Worm (Caenorhabditis elegans) whole organism, young adult: ENCODE results near the gene srg-38.

Experiments used
- B0035.1 ChIP-seq: sonication (generic microtip); optimal IDR thresholded peaks from 2 replicates; lab custom pipeline; 2016; ENCODE audit warnings: missing genetic modification characterization, mild to moderate bottlenecking, missing compliant biosample characterization, missing genotype, missing genetic modification reagents
- C17E4.6 ChIP-seq: fragments of 200-800 bp; sonication (Bioruptor generic); IDR thresholded peaks from 2 replicates; pipeline ENCODE4 v1.3.6; 2022; ENCODE audit warnings: missing genetic modification reagents, missing genetic modification characterization, missing compliant biosample characterization
- D2030.7 ChIP-seq: fragments of 200-800 bp; sonication (Bioruptor generic); IDR thresholded peaks from 2 replicates; pipeline ENCODE4 v1.3.6; 2022; ENCODE audit warnings: missing genetic modification reagents, missing genetic modification characterization, missing compliant biosample characterization
- F22D6.2 ChIP-seq: sonication (generic microtip); optimal IDR thresholded peaks from 2 replicates; lab custom pipeline; 2016; ENCODE audit warnings: mild to moderate bottlenecking, missing genetic modification characterization, missing compliant biosample characterization
- F33H1.4 ChIP-seq: fragments of 200-800 bp; sonication (Bioruptor generic); IDR thresholded peaks from 2 replicates; pipeline ENCODE4 v1.3.6; 2022; ENCODE audit warnings: missing genetic modification reagents, missing genetic modification characterization, missing compliant biosample characterization
- F52B5.7 ChIP-seq: sonication (generic microtip); optimal IDR thresholded peaks from 2 replicates; lab custom pipeline; 2016; ENCODE audit warnings: mild to moderate bottlenecking, missing genetic modification characterization, missing compliant biosample characterization
- F57C9.4 ChIP-seq: sonication (generic microtip); optimal IDR thresholded peaks from 2 replicates; lab custom pipeline; 2017; ENCODE audit warnings: mild to moderate bottlenecking, missing genetic modification characterization, missing compliant biosample characterization
- K11D2.4 ChIP-seq: fragments of 200-800 bp; sonication (Bioruptor generic); IDR thresholded peaks from 2 replicates; pipeline ENCODE4 v1.3.6; 2022; ENCODE audit warnings: missing genetic modification reagents, missing genetic modification characterization, missing compliant biosample characterization
- T07F8.4 ChIP-seq: sonication (generic microtip); optimal IDR thresholded peaks from 2 replicates; lab custom pipeline; 2016; ENCODE audit warnings: mild to moderate bottlenecking, missing genetic modification characterization, moderate library complexity, missing compliant biosample characterization
- Y56A3A.18 ChIP-seq: fragments of 200-800 bp; sonication (Bioruptor generic); IDR thresholded peaks from 2 replicates; pipeline ENCODE4 v1.3.6; 2022; ENCODE audit warnings: missing genetic modification reagents, missing genetic modification characterization, missing compliant biosample characterization
- Y67H2A.10 ChIP-seq: fragments of 200-800 bp; sonication (Bioruptor generic); conservative IDR thresholded peaks from 2 replicates; pipeline ENCODE4 v1.3.6; 2022; ENCODE audit warnings: missing genetic modification reagents, missing genetic modification characterization, missing compliant biosample characterization
- Y95B8A.8 ChIP-seq: fragments of 200-800 bp; sonication (Bioruptor generic); IDR thresholded peaks from 2 replicates; pipeline ENCODE4 v1.3.6; 2022; ENCODE audit warnings: missing genetic modification reagents, missing genetic modification characterization, missing compliant biosample characterization
- akir-1 ChIP-seq: fragments of 200-800 bp; sonication (Bioruptor generic); optimal IDR thresholded peaks from 2 replicates; lab custom pipeline; 2018; ENCODE audit warnings: mild to moderate bottlenecking, missing genetic modification characterization, moderate library complexity, missing compliant biosample characterization
- aptf-2 ChIP-seq: fragments of 200-800 bp; sonication (Bioruptor generic); conservative IDR thresholded peaks from 2 replicates; pipeline ENCODE4 v1.3.6; 2022; ENCODE audit warnings: missing genetic modification reagents, missing genetic modification characterization, missing compliant biosample characterization
- atf-7 ChIP-seq: sonication (generic microtip); optimal IDR thresholded peaks from 2 replicates; lab custom pipeline; 2017; ENCODE audit warnings: mild to moderate bottlenecking, missing genetic modification characterization, missing compliant biosample characterization
- attf-6 ChIP-seq: fragments of 200-800 bp; sonication (Bioruptor generic); IDR thresholded peaks from 2 replicates; pipeline ENCODE4 v1.3.6; 2022; ENCODE audit warnings: missing genetic modification reagents, missing genetic modification characterization, missing compliant biosample characterization
- bed-1 ChIP-seq: fragments of 200-800 bp; sonication (Bioruptor generic); IDR thresholded peaks from 2 replicates; pipeline ENCODE4 v1.3.6; 2022; ENCODE audit warnings: missing genetic modification reagents, missing genetic modification characterization, missing compliant biosample characterization
- cebp-1 ChIP-seq, 2 experiments: fragments of 200-800 bp in 1 of 2; sonication (Bioruptor generic) in 1 of 2; sonication (generic microtip) in 1 of 2; IDR thresholded peaks in 1 of 2; optimal IDR thresholded peaks in 1 of 2; 2 replicates each; pipeline versions ENCODE4 v1.3.6 to Lab custom; 2017 to 2022; ENCODE audit warnings: missing compliant biosample characterization in 2 of 2, missing genetic modification characterization in 2 of 2, mild to moderate bottlenecking in 1 of 2, missing genetic modification reagents in 1 of 2, moderate library complexity in 1 of 2
- cebp-2 ChIP-seq: fragments of 200-800 bp; sonication (Bioruptor generic); IDR thresholded peaks from 2 replicates; pipeline ENCODE4 v1.3.6; 2022; ENCODE audit warnings: missing genetic modification characterization, missing compliant biosample characterization
- ceh-58 ChIP-seq: fragments of 200-800 bp; sonication (Bioruptor generic); IDR thresholded peaks from 2 replicates; pipeline ENCODE4 v1.3.6; 2022; ENCODE audit warnings: missing genetic modification characterization, missing compliant biosample characterization
- chd-7 ChIP-seq: sonication (generic microtip); optimal IDR thresholded peaks from 2 replicates; lab custom pipeline; 2016; ENCODE audit warnings: mild to moderate bottlenecking, missing genetic modification characterization, moderate library complexity, missing compliant biosample characterization
- hlh-12 ChIP-seq: sonication (generic microtip); optimal IDR thresholded peaks from 2 replicates; lab custom pipeline; 2016; ENCODE audit warnings: missing genetic modification characterization, missing compliant biosample characterization
- hlh-26 ChIP-seq: fragments of 200-800 bp; sonication (Bioruptor generic); conservative IDR thresholded peaks from 2 replicates; pipeline ENCODE4 v1.3.6; 2022; ENCODE audit warnings: missing genetic modification reagents, missing genetic modification characterization, missing compliant biosample characterization
- hmg-1.2 ChIP-seq: fragments of 200-800 bp; sonication (Bioruptor generic); IDR thresholded peaks from 2 replicates; pipeline ENCODE4 v1.3.6; 2022; ENCODE audit warnings: missing genetic modification reagents, missing genetic modification characterization, missing compliant biosample characterization
- hmg-20 ChIP-seq: fragments of 200-800 bp; sonication (Bioruptor generic); IDR thresholded peaks from 2 replicates; pipeline ENCODE4 v1.3.6; 2022; ENCODE audit warnings: missing genetic modification reagents, missing genetic modification characterization, missing compliant biosample characterization
- lag-1 ChIP-seq: fragments of 200-800 bp; sonication (Bioruptor generic); IDR thresholded peaks from 2 replicates; pipeline ENCODE4 v1.3.6; 2022; ENCODE audit warnings: missing genetic modification reagents, missing genetic modification characterization, missing compliant biosample characterization
- let-526 ChIP-seq: fragments of 200-800 bp; sonication (Bioruptor generic); IDR thresholded peaks from 2 replicates; pipeline ENCODE4 v1.3.6; 2022; ENCODE audit warnings: missing genetic modification reagents, missing genetic modification characterization, missing compliant biosample characterization
- lin-35 ChIP-seq, 3 experiments: fragments of 150-350 bp in 2 of 3; sonication (generic microtip) in 1 of 3; optimal IDR thresholded peaks; 2 replicates each; lab custom pipeline; 2014 to 2018; ENCODE audit warnings: missing biosample characterization in 3 of 3, missing genetic modification characterization in 3 of 3, missing genetic modification reagents in 3 of 3
- lsl-1 ChIP-seq: fragments of 200-800 bp; sonication (Bioruptor generic); optimal IDR thresholded peaks from 2 replicates; lab custom pipeline; 2018; ENCODE audit warnings: mild to moderate bottlenecking, missing genetic modification characterization, moderate library complexity, missing compliant biosample characterization
- madf-3 ChIP-seq: fragments of 200-800 bp; sonication (Bioruptor generic); IDR thresholded peaks from 2 replicates; pipeline ENCODE4 v1.3.6; 2022; ENCODE audit warnings: missing genetic modification reagents, missing genetic modification characterization, missing compliant biosample characterization
- mel-28 ChIP-seq: sonication (generic microtip); optimal IDR thresholded peaks from 2 replicates; lab custom pipeline; 2016; ENCODE audit warnings: borderline replicate concordance, mild to moderate bottlenecking, missing genetic modification characterization, missing compliant biosample characterization
- nhr-179 ChIP-seq: sonication (generic microtip); optimal IDR thresholded peaks from 2 replicates; lab custom pipeline; 2016; ENCODE audit warnings: mild to moderate bottlenecking, missing genetic modification characterization, missing compliant biosample characterization
- nhr-27 ChIP-seq: fragments of 200-800 bp; sonication (Bioruptor generic); optimal IDR thresholded peaks from 2 replicates; lab custom pipeline; 2018; ENCODE audit warnings: mild to moderate bottlenecking, missing genetic modification characterization, moderate library complexity, missing compliant biosample characterization
- nhr-80 ChIP-seq: sonication (generic microtip); optimal IDR thresholded peaks from 2 replicates; lab custom pipeline; 2016; ENCODE audit warnings: missing genetic modification characterization, missing compliant biosample characterization
- nhr-90 ChIP-seq: sonication (generic microtip); optimal IDR thresholded peaks from 2 replicates; lab custom pipeline; 2016; ENCODE audit warnings: missing genotype, mild to moderate bottlenecking, missing genetic modification characterization, missing compliant biosample characterization
- pha-4 ChIP-seq: fragments of 150-350 bp; sonication (generic microtip); optimal IDR thresholded peaks from 2 replicates; lab custom pipeline; 2014; ENCODE audit warnings: missing biosample characterization, missing genetic modification reagents, missing genetic modification characterization
- rcor-1 ChIP-seq: fragments of 200-800 bp; sonication (Bioruptor generic); IDR thresholded peaks from 2 replicates; pipeline ENCODE4 v1.3.6; 2022; ENCODE audit warnings: missing genetic modification reagents, missing genetic modification characterization, missing compliant biosample characterization
- repo-1 ChIP-seq: sonication (generic microtip); optimal IDR thresholded peaks from 2 replicates; lab custom pipeline; 2017; ENCODE audit warnings: mild to moderate bottlenecking, missing genetic modification characterization, missing compliant biosample characterization
- snpc-3.4 ChIP-seq: sonication (generic microtip); optimal IDR thresholded peaks from 2 replicates; lab custom pipeline; 2017; ENCODE audit warnings: missing genetic modification characterization, mild to moderate bottlenecking, missing compliant biosample characterization, antibody characterized with exemption, moderate library complexity, missing genotype, missing genetic modification reagents
- snpc-4 ChIP-seq, 5 experiments: fragments of 150-350 bp in 1 of 5; sonication (generic microtip) in 4 of 5; optimal IDR thresholded peaks; 2 replicates each; lab custom pipeline; 2014 to 2018; ENCODE audit warnings: missing genetic modification characterization in 5 of 5, missing biosample characterization in 3 of 5, antibody characterized with exemption in 2 of 5, mild to moderate bottlenecking in 2 of 5, missing compliant biosample characterization in 2 of 5, missing genotype in 2 of 5, moderate library complexity in 2 of 5, missing genetic modification reagents in 1 of 5
- sptf-2 ChIP-seq: fragments of 200-800 bp; sonication (Bioruptor generic); optimal IDR thresholded peaks from 2 replicates; lab custom pipeline; 2018; ENCODE audit warnings: mild to moderate bottlenecking, missing genetic modification characterization, missing compliant biosample characterization
- tbp1 ChIP-seq: fragments of 200-800 bp; sonication (Bioruptor generic); optimal IDR thresholded peaks from 2 replicates; lab custom pipeline; 2018; ENCODE audit warnings: mild to moderate bottlenecking, missing genetic modification characterization, missing compliant biosample characterization
- tbx-9 ChIP-seq: sonication (generic microtip); optimal IDR thresholded peaks from 2 replicates; lab custom pipeline; 2016; ENCODE audit warnings: borderline replicate concordance, missing genetic modification characterization, inconsistent platforms, missing compliant biosample characterization
- unc-62 ChIP-seq: fragments of 150-350 bp; optimal IDR thresholded peaks from 2 replicates; lab custom pipeline; 2014; ENCODE audit warnings: missing biosample characterization, missing genetic modification reagents, missing genetic modification characterization
- xnd-1 ChIP-seq: sonication (generic microtip); optimal IDR thresholded peaks from 2 replicates; lab custom pipeline; 2016; ENCODE audit warnings: missing genotype, missing genetic modification reagents, missing genetic modification characterization, missing compliant biosample characterization
- zim-3 ChIP-seq: sonication (generic microtip); optimal IDR thresholded peaks from 2 replicates; lab custom pipeline; 2017; ENCODE audit warnings: mild to moderate bottlenecking, missing genetic modification characterization, moderate library complexity, missing compliant biosample characterization
- ztf-6 ChIP-seq: fragments of 200-800 bp; sonication (Bioruptor generic); IDR thresholded peaks from 2 replicates; pipeline ENCODE4 v1.3.6; 2022; ENCODE audit warnings: missing genetic modification reagents, missing genetic modification characterization, missing compliant biosample characterization

srg-38 gene

DNA sequence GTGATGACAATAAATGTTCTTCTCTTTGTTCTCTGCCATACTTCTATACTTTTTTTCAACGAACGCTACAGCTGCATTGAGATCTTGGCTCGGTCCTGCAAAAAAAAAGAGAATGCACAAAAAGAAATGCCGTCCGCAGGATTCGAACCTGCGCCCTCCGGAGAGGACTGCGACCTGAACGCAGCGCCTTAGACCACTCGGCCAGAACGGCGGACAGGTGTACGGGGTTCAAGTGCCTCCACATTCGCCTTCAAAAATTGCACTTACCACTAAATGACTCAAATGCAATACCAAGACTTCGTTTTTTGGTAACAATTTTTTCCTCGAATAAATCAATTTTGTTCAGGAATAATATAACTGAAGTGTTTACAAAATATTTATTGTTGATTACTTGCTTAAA lies 19.2 kb upstream of the srg-38 start (continued):
- TF ChIP-seq lin-35 (GFP tag; optimal IDR thresholded peaks at IDR 0.05; lab: Kevin White, UChicago) = no peak
- TF ChIP-seq F52B5.7 (tag; lab: Kevin White, UChicago) = no peak
- TF ChIP-seq ztf-6 (GFP tag; lab: Robert Waterston, UW) = no peak
- TF ChIP-seq zim-3 = no peak
- TF ChIP-seq tbp1 = peak; percentile 93
- no peak for TF ChIP-seq ceh-58
- no peak for TF ChIP-seq unc-62 (GFP tag; lab: Kevin White, UChicago)
- TF ChIP-seq lag-1 (GFP tag; lab: Robert Waterston, UW) = no peak
- no peak for TF ChIP-seq F22D6.2 (tag; lab: Kevin White, UChicago)
- TF ChIP-seq hlh-12 (tag; lab: Kevin White, UChicago) = no peak
- TF ChIP-seq nhr-90 (tag; lab: Kevin White, UChicago) = no peak
- TF ChIP-seq nhr-27 (tag; lab: Kevin White, UChicago) = no peak
- no peak for TF ChIP-seq madf-3 (GFP tag; lab: Robert Waterston, UW)
- TF ChIP-seq hmg-1.2 (GFP tag; lab: Robert Waterston, UW) = peak; percentile 51
- TF ChIP-seq F33H1.4 (GFP tag; lab: Robert Waterston, UW) = no peak
- TF ChIP-seq snpc-3.4 (tag; lab: Kevin White, UChicago) = peak; percentile 20
- no peak for TF ChIP-seq aptf-2 (GFP tag; lab: Robert Waterston, UW)
- no peak for TF ChIP-seq nhr-80 (tag; lab: Kevin White, UChicago)
- no peak for TF ChIP-seq B0035.1
- TF ChIP-seq lsl-1 (GFP tag; lab: Kevin White, UChicago) = no peak
- peak; percentile 66; the same call in 1 of the 2 replicates for TF ChIP-seq Y56A3A.18 (GFP tag; lab: Robert Waterston, UW)
- no peak for TF ChIP-seq C17E4.6 (GFP tag; lab: Robert Waterston, UW)
- no peak for TF ChIP-seq Y67H2A.10 (GFP tag; lab: Robert Waterston, UW)
- TF ChIP-seq cebp-1 (GFP tag; IDR thresholded peaks at IDR 0.05; lab: Robert Waterston, UW) = no peak
- peak; percentile 24 for TF ChIP-seq cebp-1 (tag; optimal IDR thresholded peaks at IDR 0.05; lab: Kevin White, UChicago)
- TF ChIP-seq sptf-2 (GFP tag; lab: Kevin White, UChicago) = no peak
- TF ChIP-seq snpc-4 (GFP tag; optimal IDR thresholded peaks at IDR 0.05; lab: Kevin White, UChicago) = peak; percentile 76
- peak; percentile 90 to 98 (median 95) for TF ChIP-seq snpc-4 (tag; optimal IDR thresholded peaks at IDR 0.05; lab: Kevin White, UChicago)
- TF ChIP-seq chd-7 (tag; lab: Kevin White, UChicago) = peak; percentile 53
- no peak for TF ChIP-seq tbx-9
- TF ChIP-seq mel-28 (tag; lab: Kevin White, UChicago) = no peak
- TF ChIP-seq rcor-1 (GFP tag; lab: Robert Waterston, UW) = 0 out of 2 replicates have a peak, but pooled peaks have one; percentile 37
- no peak for TF ChIP-seq T07F8.4 (tag; lab: Kevin White, UChicago)
- TF ChIP-seq bed-1 (GFP tag; lab: Robert Waterston, UW) = no peak
- no peak for TF ChIP-seq Y95B8A.8 (GFP tag; lab: Robert Waterston, UW)
- no peak for TF ChIP-seq hlh-26 (GFP tag; lab: Robert Waterston, UW)
- no peak for TF ChIP-seq xnd-1
- no peak for TF ChIP-seq let-526 (GFP tag; lab: Robert Waterston, UW)
- TF ChIP-seq pha-4 (tag; lab: Kevin White, UChicago) = no peak
- no peak for TF ChIP-seq atf-7
- TF ChIP-seq D2030.7 (GFP tag; lab: Robert Waterston, UW) = peak; percentile 15; the same call in 1 of the 2 replicates
- no peak for TF ChIP-seq F57C9.4 (tag; lab: Kevin White, UChicago)
- TF ChIP-seq nhr-179 (tag; lab: Kevin White, UChicago) = no peak
- no peak for TF ChIP-seq akir-1 (GFP tag; lab: Kevin White, UChicago)
- 0 out of 2 replicates have a peak, but pooled peaks have one; percentile 32 for TF ChIP-seq K11D2.4 (GFP tag; lab: Robert Waterston, UW)
- peak; percentile 34 for TF ChIP-seq repo-1 (tag; lab: Kevin White, UChicago)
- TF ChIP-seq hmg-20 = peak; percentile 57
- no peak for TF ChIP-seq cebp-2 (GFP tag; lab: Robert Waterston, UW)
- peak; percentile 16; the same call in 1 of the 2 replicates for TF ChIP-seq attf-6 (GFP tag; lab: Robert Waterston, UW)
